Fruit fly (Drosophila melanogaster) whole organism, embryonic: Measurements from ENCODE around the gene CG9733.

Experiments used
- Aef1 ChIP-seq: fragments of 200-800 bp; sonication (Bioruptor generic); IDR thresholded peaks from 3 replicates; pipeline ENCODE4 v1.3.6; 2022; ENCODE audit warnings: missing biosample characterization, missing genetic modification characterization
- Antp ChIP-seq: fragments of 200-800 bp; sonication (Bioruptor generic); optimal IDR thresholded peaks from 3 replicates; lab custom pipeline; 2016; ENCODE audit warnings: missing biosample characterization, missing genetic modification characterization
- Bdp1 ChIP-seq: fragments of 200-800 bp; sonication (Bioruptor generic); optimal IDR thresholded peaks from 3 replicates; lab custom pipeline; 2016; ENCODE audit warnings: missing biosample characterization, missing genetic modification characterization
- Bgb ChIP-seq: fragments of 200-800 bp; sonication (Bioruptor generic); IDR thresholded peaks from 2 replicates; pipeline ENCODE4 v1.3.6; 2022; ENCODE audit warnings: missing biosample characterization, missing genetic modification characterization; ENCODE audit not compliant: partially characterized antibody
- Bteb2 ChIP-seq: fragments of 200-800 bp; sonication (Bioruptor generic); optimal IDR thresholded peaks from 2 replicates; lab custom pipeline; 2016; ENCODE audit warnings: missing biosample characterization, missing genetic modification characterization
- CG11398 ChIP-seq: fragments of 200-800 bp; sonication (Bioruptor generic); optimal IDR thresholded peaks from 2 replicates; lab custom pipeline; 2016; ENCODE audit warnings: missing biosample characterization, missing genetic modification characterization
- CG13775 ChIP-seq: fragments of 200-800 bp; sonication (Bioruptor generic); optimal IDR thresholded peaks from 3 replicates; lab custom pipeline; 2017; ENCODE audit warnings: missing biosample characterization, mild to moderate bottlenecking, missing genetic modification characterization
- CG1529 ChIP-seq: fragments of 200-800 bp; sonication (Bioruptor generic); optimal IDR thresholded peaks from 3 replicates; lab custom pipeline; 2018; ENCODE audit warnings: missing biosample characterization, missing genetic modification characterization
- CG16813 ChIP-seq: fragments of 200-800 bp; sonication (Bioruptor generic); IDR thresholded peaks from 3 replicates; pipeline ENCODE4 v1.3.6; 2022; ENCODE audit warnings: missing biosample characterization, missing genetic modification characterization; ENCODE audit not compliant: partially characterized antibody
- CG17328 ChIP-seq: fragments of 200-800 bp; sonication (Bioruptor generic); IDR thresholded peaks from 2 replicates; pipeline ENCODE4 v1.3.6; 2022; ENCODE audit warnings: missing biosample characterization, missing genetic modification characterization
- CG2202 ChIP-seq: fragments of 200-800 bp; sonication (Bioruptor generic); optimal IDR thresholded peaks from 2 replicates; lab custom pipeline; 2018; ENCODE audit warnings: missing biosample characterization, mild to moderate bottlenecking, missing genetic modification characterization
- CG3065 ChIP-seq: fragments of 200-800 bp; sonication (Bioruptor generic); optimal IDR thresholded peaks from 2 replicates; lab custom pipeline; 2016; ENCODE audit warnings: missing biosample characterization, missing genetic modification characterization
- CG34422 ChIP-seq: fragments of 200-800 bp; sonication (Bioruptor generic); IDR thresholded peaks from 3 replicates; pipeline ENCODE4 v1.3.6; 2022; ENCODE audit warnings: missing biosample characterization, missing genetic modification characterization
- CG3847 ChIP-seq: fragments of 200-800 bp; sonication (Bioruptor generic); IDR thresholded peaks from 2 replicates; pipeline ENCODE4 v1.3.6; 2022; ENCODE audit warnings: missing biosample characterization, missing genetic modification characterization
- CG4328 ChIP-seq: fragments of 200-800 bp; sonication (Bioruptor generic); optimal IDR thresholded peaks from 3 replicates; lab custom pipeline; 2017; ENCODE audit warnings: missing biosample characterization, missing genetic modification reagents, missing genetic modification characterization
- CG4404 ChIP-seq: fragments of 200-800 bp; sonication (Bioruptor generic); IDR thresholded peaks from 2 replicates; pipeline ENCODE4 v1.3.6; 2022; ENCODE audit warnings: missing biosample characterization, missing genetic modification characterization
- CG7372 ChIP-seq: fragments of 200-800 bp; sonication (Bioruptor generic); IDR thresholded peaks from 2 replicates; pipeline ENCODE4 v1.3.6; 2022; ENCODE audit warnings: missing biosample characterization, missing genetic modification characterization
- CG7839 ChIP-seq: fragments of 200-800 bp; sonication (Bioruptor generic); optimal IDR thresholded peaks from 3 replicates; lab custom pipeline; 2018; ENCODE audit warnings: missing biosample characterization, mild to moderate bottlenecking, missing genetic modification characterization, moderate library complexity
- CG9609 ChIP-seq: fragments of 200-800 bp; sonication (Bioruptor generic); optimal IDR thresholded peaks from 3 replicates; lab custom pipeline; 2016; ENCODE audit warnings: missing biosample characterization, missing genetic modification characterization
- CrebB ChIP-seq: fragments of 200-800 bp; sonication (Bioruptor generic); optimal IDR thresholded peaks from 3 replicates; lab custom pipeline; 2018; ENCODE audit warnings: missing biosample characterization, mild to moderate bottlenecking, missing genetic modification characterization
- Dbx ChIP-seq: fragments of 200-800 bp; sonication (Bioruptor generic); IDR thresholded peaks from 3 replicates; pipeline ENCODE4 v1.3.6; 2022; ENCODE audit warnings: missing biosample characterization, missing genetic modification characterization
- Dip3 ChIP-seq: fragments of 200-800 bp; sonication (Bioruptor generic); optimal IDR thresholded peaks from 3 replicates; lab custom pipeline; 2016; ENCODE audit warnings: missing biosample characterization, missing genetic modification characterization
- E2f1 ChIP-seq: fragments of 200-800 bp; sonication (Bioruptor generic); IDR thresholded peaks from 2 replicates; pipeline ENCODE4 v1.3.6; 2022; ENCODE audit warnings: missing biosample characterization, missing genetic modification characterization
- H2.0 ChIP-seq: fragments of 200-800 bp; sonication (Bioruptor generic); IDR thresholded peaks from 2 replicates; pipeline ENCODE4 v1.3.6; 2022; ENCODE audit warnings: missing biosample characterization, missing genetic modification characterization
- HmgZ ChIP-seq: fragments of 200-800 bp; sonication (Bioruptor generic); optimal IDR thresholded peaks from 2 replicates; lab custom pipeline; 2018; ENCODE audit warnings: missing biosample characterization, mild to moderate bottlenecking, missing genetic modification characterization
- NC2α ChIP-seq: fragments of 200-800 bp; sonication (Bioruptor generic); optimal IDR thresholded peaks from 2 replicates; lab custom pipeline; 2016; ENCODE audit warnings: missing biosample characterization, missing genetic modification characterization
- Poxn ChIP-seq: fragments of 200-800 bp; sonication (Bioruptor generic); IDR thresholded peaks from 2 replicates; pipeline ENCODE4 v1.3.6; 2022; ENCODE audit warnings: missing biosample characterization, missing genetic modification characterization
- Six4 ChIP-seq: fragments of 200-800 bp; sonication (Bioruptor generic); optimal IDR thresholded peaks from 2 replicates; lab custom pipeline; 2016; ENCODE audit warnings: missing biosample characterization, missing genetic modification characterization
- Vsx1 ChIP-seq: fragments of 200-800 bp; sonication (Bioruptor generic); optimal IDR thresholded peaks from 2 replicates; lab custom pipeline; 2017; ENCODE audit warnings: missing biosample characterization, mild to moderate bottlenecking, missing genetic modification characterization, missing genetic modification reagents
- YL-1 ChIP-seq: fragments of 200-800 bp; sonication (Bioruptor generic); optimal IDR thresholded peaks from 3 replicates; lab custom pipeline; 2017; ENCODE audit warnings: missing biosample characterization, mild to moderate bottlenecking, missing genetic modification characterization
- ara ChIP-seq: fragments of 200-800 bp; sonication (Bioruptor generic); IDR thresholded peaks from 2 replicates; pipeline ENCODE4 v1.3.6; 2022; ENCODE audit warnings: missing biosample characterization, missing genetic modification characterization
- bab2 ChIP-seq: fragments of 200-800 bp; sonication (Bioruptor generic); optimal IDR thresholded peaks from 2 replicates; lab custom pipeline; 2016; ENCODE audit warnings: missing biosample characterization, missing genetic modification characterization
- bbx ChIP-seq: fragments of 200-800 bp; sonication (Bioruptor generic); IDR thresholded peaks from 2 replicates; pipeline ENCODE4 v1.3.6; 2022; ENCODE audit warnings: missing biosample characterization, missing genetic modification characterization; ENCODE audit not compliant: partially characterized antibody
- br ChIP-seq: fragments of >200 bp; optimal IDR thresholded peaks from 2 replicates; lab custom pipeline; 2017
- chinmo ChIP-seq: fragments of 200-800 bp; sonication (Bioruptor generic); IDR thresholded peaks from 4 replicates; pipeline ENCODE4 v1.3.6; 2022; ENCODE audit warnings: missing biosample characterization, missing genetic modification characterization; ENCODE audit not compliant: partially characterized antibody
- danr ChIP-seq: fragments of 200-800 bp; sonication (Bioruptor generic); IDR thresholded peaks from 2 replicates; pipeline ENCODE4 v1.3.6; 2022; ENCODE audit warnings: missing biosample characterization, missing genetic modification characterization
- emc ChIP-seq: fragments of 200-800 bp; sonication (Bioruptor generic); optimal IDR thresholded peaks from 2 replicates; lab custom pipeline; 2016; ENCODE audit warnings: missing biosample characterization, missing genetic modification characterization
- fd102C ChIP-seq: fragments of 200-800 bp; sonication (Bioruptor generic); optimal IDR thresholded peaks from 2 replicates; lab custom pipeline; 2018; ENCODE audit warnings: missing biosample characterization, mild to moderate bottlenecking, missing genetic modification characterization, moderate library complexity
- gce ChIP-seq: fragments of 200-800 bp; sonication (Bioruptor generic); IDR thresholded peaks from 3 replicates; pipeline ENCODE4 v1.3.6; 2022; ENCODE audit warnings: missing biosample characterization, missing genetic modification characterization
- gcm2 ChIP-seq: fragments of 200-800 bp; sonication (Bioruptor generic); optimal IDR thresholded peaks from 2 replicates; lab custom pipeline; 2016; ENCODE audit warnings: missing biosample characterization, missing genetic modification characterization
- inv ChIP-seq: fragments of 200-800 bp; sonication (Bioruptor generic); IDR thresholded peaks from 2 replicates; pipeline ENCODE4 v1.3.6; 2022; ENCODE audit warnings: missing biosample characterization, missing genetic modification characterization; ENCODE audit not compliant: partially characterized antibody
- nom ChIP-seq: fragments of 200-800 bp; sonication (Bioruptor generic); optimal IDR thresholded peaks from 2 replicates; lab custom pipeline; 2017; ENCODE audit warnings: missing biosample characterization, missing genetic modification characterization, mild to moderate bottlenecking, moderate library complexity, missing genetic modification reagents
- pb ChIP-seq: fragments of 200-800 bp; sonication (Bioruptor generic); optimal IDR thresholded peaks from 3 replicates; lab custom pipeline; 2016; ENCODE audit warnings: missing biosample characterization, missing genetic modification characterization
- pum ChIP-seq: fragments of 200-800 bp; sonication (Bioruptor generic); optimal IDR thresholded peaks from 2 replicates; lab custom pipeline; 2016; ENCODE audit warnings: missing biosample characterization, missing genetic modification characterization
- salm ChIP-seq: fragments of 200-800 bp; sonication (Bioruptor generic); optimal IDR thresholded peaks from 2 replicates; lab custom pipeline; 2018; ENCODE audit warnings: missing biosample characterization, mild to moderate bottlenecking, missing genetic modification characterization
- schlank ChIP-seq: fragments of 200-800 bp; sonication (Bioruptor generic); optimal IDR thresholded peaks from 2 replicates; lab custom pipeline; 2018; ENCODE audit warnings: missing biosample characterization, mild to moderate bottlenecking, missing genetic modification characterization
- slou ChIP-seq: fragments of 200-800 bp; sonication (Bioruptor generic); optimal IDR thresholded peaks from 3 replicates; lab custom pipeline; 2016; ENCODE audit warnings: missing biosample characterization, missing genetic modification characterization
- stwl ChIP-seq: fragments of 200-800 bp; sonication (Bioruptor generic); optimal IDR thresholded peaks from 3 replicates; lab custom pipeline; 2018; ENCODE audit warnings: missing biosample characterization, mild to moderate bottlenecking, missing genetic modification characterization, moderate library complexity
- unc-4 ChIP-seq: fragments of 200-800 bp; sonication (Bioruptor generic); IDR thresholded peaks from 2 replicates; pipeline ENCODE4 v1.3.6; 2022; ENCODE audit warnings: missing biosample characterization, missing genetic modification characterization; ENCODE audit not compliant: partially characterized antibody
- unpg ChIP-seq: fragments of 200-800 bp; sonication (Bioruptor generic); optimal IDR thresholded peaks from 3 replicates; lab custom pipeline; 2018; ENCODE audit warnings: missing biosample characterization, mild to moderate bottlenecking, missing genetic modification characterization, moderate library complexity
- wek ChIP-seq: fragments of 200-800 bp; sonication (Bioruptor generic); optimal IDR thresholded peaks from 3 replicates; lab custom pipeline; 2018; ENCODE audit warnings: missing biosample characterization, mild to moderate bottlenecking, missing genetic modification characterization, moderate library complexity
- zen ChIP-seq: fragments of 200-800 bp; sonication (Bioruptor generic); optimal IDR thresholded peaks from 3 replicates; lab custom pipeline; 2018; ENCODE audit warnings: missing biosample characterization, mild to moderate bottlenecking, missing genetic modification characterization, moderate library complexity

Gene CG9733

DNA sequence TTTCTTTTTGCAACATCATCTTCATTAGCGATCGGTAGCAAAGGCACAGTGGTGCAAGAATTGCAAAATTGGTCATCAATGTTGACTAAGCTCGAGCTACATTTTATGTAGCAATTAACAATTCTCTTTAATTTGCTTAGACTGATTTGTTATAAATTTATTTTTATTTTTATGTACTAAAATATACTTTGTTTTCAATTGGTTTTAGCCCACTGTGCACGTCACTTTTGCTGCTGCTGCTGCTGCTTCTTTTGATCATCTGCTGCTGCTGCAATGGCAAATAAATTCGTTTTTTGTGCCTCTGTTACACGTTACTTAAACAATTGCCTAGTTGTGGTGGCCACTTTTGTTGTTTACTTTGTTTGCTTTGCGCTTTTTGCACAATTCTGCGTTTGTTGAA is 49.5 kb upstream of the CG9733 start (continued):
- TF ChIP-seq slou (GFP tag; lab: Kevin White, UChicago) (no peak), CrebB (tag; lab: Kevin White, UChicago) (peak; percentile 43), pb (peak; percentile 9), inv (GFP tag; lab: Robert Waterston, UW) (no peak), emc (GFP tag; lab: Kevin White, UChicago) (no peak), CG7372 (GFP tag; lab: Robert Waterston, UW) (peak; percentile 69), schlank (tag; lab: Kevin White, UChicago) (peak; percentile 16), danr (GFP tag; lab: Robert Waterston, UW) (peak; percentile 72), E2f1 (GFP tag; lab: Robert Waterston, UW) (peak; percentile 83), Poxn (GFP tag; lab: Robert Waterston, UW) (0 out of 2 replicates have a peak, but pooled peaks have one; percentile 5), CG4328 (no peak), CG9609 (GFP tag; lab: Kevin White, UChicago) (no peak), unpg (GFP tag; lab: Kevin White, UChicago) (peak; percentile 91), CG3847 (GFP tag; lab: Robert Waterston, UW) (peak; percentile 73), CG1529 (GFP tag; lab: Kevin White, UChicago) (peak; percentile 64), H2.0 (GFP tag; lab: Robert Waterston, UW) (peak; percentile 87), br (lab: Kevin White, UChicago) (no peak), CG17328 (GFP tag; lab: Robert Waterston, UW) (peak; percentile 94), Antp (GFP tag; lab: Kevin White, UChicago) (peak; percentile 19), Vsx1 (peak; percentile 71), salm (tag; lab: Kevin White, UChicago) (peak; percentile 67), CG16813 (GFP tag; lab: Robert Waterston, UW) (0 out of 3 replicates have a peak, but pooled peaks have one; percentile 14), Six4 (GFP tag; lab: Kevin White, UChicago) (peak; percentile 64), CG7839 (tag; lab: Kevin White, UChicago) (peak; percentile 63), ara (peak; percentile 90), CG34422 (peak; percentile 89), Dbx (GFP tag; lab: Robert Waterston, UW) (peak; percentile 61; the same call in 1 of the 3 replicates), CG2202 (peak; percentile 45), gce (peak; percentile 85), wek (GFP tag; lab: Kevin White, UChicago) (peak; percentile 14), CG11398 (GFP tag; lab: Kevin White, UChicago) (no peak), nom (GFP tag; lab: Kevin White, UChicago) (peak; percentile 80), unc-4 (GFP tag; lab: Robert Waterston, UW) (no peak), HmgZ (peak; percentile 50), NC2α (GFP tag; lab: Kevin White, UChicago) (no peak), Dip3 (no peak), CG13775 (GFP tag; lab: Kevin White, UChicago) (peak; percentile 73), CG4404 (peak; percentile 79), Aef1 (GFP tag; lab: Robert Waterston, UW) (peak; percentile 83), bab2 (GFP tag; lab: Kevin White, UChicago) (no peak), fd102C (peak; percentile 69), chinmo (GFP tag; lab: Robert Waterston, UW) (no peak), bbx (GFP tag; lab: Robert Waterston, UW) (no peak), zen (tag; lab: Kevin White, UChicago) (peak; percentile 91), stwl (tag; lab: Kevin White, UChicago) (peak; percentile 28), CG3065 (GFP tag; lab: Kevin White, UChicago) (peak; percentile 71), Bdp1 (GFP tag; lab: Kevin White, UChicago) (peak; percentile 22), Bteb2 (GFP tag; lab: Kevin White, UChicago) (peak; percentile 55), pum (peak; percentile 51), Bgb (GFP tag; lab: Robert Waterston, UW) (no peak), YL-1 (GFP tag; lab: Kevin White, UChicago) (peak; percentile 6), gcm2 (GFP tag; lab: Kevin White, UChicago) (peak; percentile 46)
